Fruit fly (Drosophila melanogaster) whole organism, embryonic: ENCODE measurements around the gene RhoGAP5A.

Experiments
- Aef1 ChIP-seq: fragments of 200-800 bp; sonication (Bioruptor generic); IDR thresholded peaks from 3 replicates; pipeline ENCODE4 v1.3.6; 2022; ENCODE audit warnings: missing biosample characterization, missing genetic modification characterization
- Awh ChIP-seq: fragments of 200-800 bp; sonication (Bioruptor generic); IDR thresholded peaks from 2 replicates; pipeline ENCODE4, ENCODE4 v1.3.6; 2022; ENCODE audit warnings: missing biosample characterization, missing genetic modification characterization
- CG11085 ChIP-seq: fragments of 200-800 bp; sonication (Bioruptor generic); IDR thresholded peaks from 2 replicates; pipeline ENCODE4 v1.3.6; 2022; ENCODE audit warnings: missing biosample characterization, missing genetic modification characterization
- CG11504 ChIP-seq: fragments of 200-800 bp; sonication (Bioruptor generic); optimal IDR thresholded peaks from 3 replicates; lab custom pipeline; 2019; ENCODE audit warnings: missing biosample characterization, mild to moderate bottlenecking, missing genetic modification characterization, moderate library complexity
- CG11560 ChIP-seq: fragments of 200-800 bp; sonication (Bioruptor generic); IDR thresholded peaks from 3 replicates; pipeline ENCODE4 v1.3.6; 2022; ENCODE audit warnings: missing biosample characterization, missing genetic modification characterization
- CG12071 ChIP-seq: fragments of 200-800 bp; sonication (Bioruptor generic); optimal IDR thresholded peaks from 3 replicates; lab custom pipeline; 2018; ENCODE audit warnings: missing biosample characterization, mild to moderate bottlenecking, missing genetic modification characterization
- CG12104 ChIP-seq: fragments of 200-800 bp; sonication (Bioruptor generic); optimal IDR thresholded peaks from 3 replicates; lab custom pipeline; 2016; ENCODE audit warnings: missing biosample characterization, missing genetic modification characterization
- CG12744 ChIP-seq: fragments of 200-800 bp; sonication (Bioruptor generic); optimal IDR thresholded peaks from 2 replicates; lab custom pipeline; 2016; ENCODE audit warnings: missing biosample characterization, missing genetic modification characterization
- CG14014 ChIP-seq: fragments of 200-800 bp; sonication (Bioruptor generic); IDR thresholded peaks from 2 replicates; pipeline ENCODE4 v1.3.6; 2022; ENCODE audit warnings: missing biosample characterization, missing genetic modification characterization
- CG14050 ChIP-seq: fragments of 200-800 bp; sonication (Bioruptor generic); IDR thresholded peaks from 3 replicates; pipeline ENCODE4 v1.3.6; 2022; ENCODE audit warnings: missing biosample characterization, missing genetic modification characterization
- CG17361 ChIP-seq: fragments of 200-800 bp; sonication (Bioruptor generic); IDR thresholded peaks from 3 replicates; pipeline ENCODE4 v1.3.6; 2022; ENCODE audit warnings: missing biosample characterization, missing genetic modification characterization
- CG17829 ChIP-seq: fragments of 200-800 bp; optimal IDR thresholded peaks from 2 replicates; lab custom pipeline; 2019; ENCODE audit warnings: missing biosample characterization, mild to moderate bottlenecking, missing genetic modification characterization, moderate library complexity
- CG1832 ChIP-seq: fragments of 200-800 bp; sonication (Bioruptor generic); optimal IDR thresholded peaks from 2 replicates; lab custom pipeline; 2017; ENCODE audit warnings: missing biosample characterization, mild to moderate bottlenecking, missing genetic modification characterization, inconsistent platforms
- CG2129 ChIP-seq: fragments of 200-800 bp; sonication (Bioruptor generic); IDR thresholded peaks from 2 replicates; pipeline ENCODE4 v1.3.6; 2022; ENCODE audit warnings: missing biosample characterization, missing genetic modification characterization; ENCODE audit not compliant: partially characterized antibody
- CG32767 ChIP-seq: fragments of 200-800 bp; sonication (Bioruptor generic); IDR thresholded peaks from 2 replicates; pipeline ENCODE4 v1.3.6; 2022; ENCODE audit warnings: missing biosample characterization, missing genetic modification characterization
- CG34376 ChIP-seq: fragments of 200-800 bp; sonication (Bioruptor generic); optimal IDR thresholded peaks from 2 replicates; lab custom pipeline; 2018; ENCODE audit warnings: missing biosample characterization, mild to moderate bottlenecking, missing genetic modification characterization
- CG34422 ChIP-seq: fragments of 200-800 bp; sonication (Bioruptor generic); IDR thresholded peaks from 3 replicates; pipeline ENCODE4 v1.3.6; 2022; ENCODE audit warnings: missing biosample characterization, missing genetic modification characterization
- CG3995 ChIP-seq: fragments of 200-800 bp; sonication (Bioruptor generic); optimal IDR thresholded peaks from 3 replicates; lab custom pipeline; 2016; ENCODE audit warnings: missing biosample characterization, missing genetic modification characterization
- CG6175 ChIP-seq: fragments of 200-800 bp; sonication (Bioruptor generic); IDR thresholded peaks from 3 replicates; pipeline ENCODE4 v1.3.6; 2022; ENCODE audit warnings: missing biosample characterization, missing genetic modification characterization
- CG6272 ChIP-seq: fragments of 200-800 bp; sonication (Bioruptor generic); IDR thresholded peaks from 2 replicates; pipeline ENCODE4 v1.3.6; 2022; ENCODE audit warnings: missing biosample characterization, missing genetic modification characterization
- CG7357 ChIP-seq: fragments of 200-800 bp; sonication (Bioruptor generic); IDR thresholded peaks from 3 replicates; pipeline ENCODE4 v1.3.6; 2022; ENCODE audit warnings: missing biosample characterization, missing genetic modification characterization
- CG9609 ChIP-seq: fragments of 200-800 bp; sonication (Bioruptor generic); optimal IDR thresholded peaks from 3 replicates; lab custom pipeline; 2016; ENCODE audit warnings: missing biosample characterization, missing genetic modification characterization
- Dfd ChIP-seq, 2 experiments: fragments of >200 bp; optimal IDR thresholded peaks; 2 replicates each; lab custom pipeline; 2017; ENCODE audit warnings: missing biosample characterization in 2 of 2, missing genetic modification characterization in 2 of 2
- Dll ChIP-seq: fragments of 200-800 bp; sonication (Bioruptor generic); IDR thresholded peaks from 4 replicates; pipeline ENCODE4 v1.3.6; 2022; ENCODE audit warnings: missing biosample characterization, missing genetic modification characterization; ENCODE audit not compliant: partially characterized antibody
- Fer3 ChIP-seq: fragments of 200-800 bp; sonication (Bioruptor generic); optimal IDR thresholded peaks from 2 replicates; lab custom pipeline; 2018; ENCODE audit warnings: missing biosample characterization, mild to moderate bottlenecking, missing genetic modification characterization, moderate library complexity
- Kr ChIP-seq: fragments of 200-800 bp; sonication (Bioruptor generic); optimal IDR thresholded peaks from 2 replicates; lab custom pipeline; 2017; ENCODE audit warnings: missing biosample characterization, mild to moderate bottlenecking, missing genetic modification characterization
- MBD-R2 ChIP-seq: fragments of 200-800 bp; sonication (Bioruptor generic); IDR thresholded peaks from 2 replicates; pipeline ENCODE4 v1.3.6; 2022; ENCODE audit warnings: missing biosample characterization, missing genetic modification characterization
- Max ChIP-seq: fragments of 200-800 bp; sonication (Bioruptor generic); optimal IDR thresholded peaks from 2 replicates; lab custom pipeline; 2016; ENCODE audit warnings: missing biosample characterization, mild to moderate bottlenecking, missing genetic modification characterization
- Nf-YA ChIP-seq: fragments of 200-800 bp; sonication (Bioruptor generic); IDR thresholded peaks from 2 replicates; pipeline ENCODE4 v1.3.6; 2022; ENCODE audit warnings: missing biosample characterization, missing genetic modification characterization
- NfI ChIP-seq: fragments of 200-800 bp; sonication (Bioruptor generic); optimal IDR thresholded peaks from 3 replicates; lab custom pipeline; 2018; ENCODE audit warnings: missing biosample characterization, mild to moderate bottlenecking, missing genetic modification characterization, moderate library complexity
- Poxn ChIP-seq: fragments of 200-800 bp; sonication (Bioruptor generic); IDR thresholded peaks from 2 replicates; pipeline ENCODE4 v1.3.6; 2022; ENCODE audit warnings: missing biosample characterization, missing genetic modification characterization
- Scr ChIP-seq: fragments of 200-800 bp; sonication (Bioruptor generic); IDR thresholded peaks from 2 replicates; pipeline ENCODE4 v1.3.6; 2022; ENCODE audit warnings: missing biosample characterization, missing genetic modification characterization; ENCODE audit not compliant: partially characterized antibody
- br ChIP-seq: fragments of >200 bp; optimal IDR thresholded peaks from 2 replicates; lab custom pipeline; 2017
- cg ChIP-seq: fragments of 200-800 bp; sonication (Bioruptor generic); optimal IDR thresholded peaks from 3 replicates; lab custom pipeline; 2019; ENCODE audit warnings: missing biosample characterization, mild to moderate bottlenecking, missing genetic modification characterization, moderate library complexity
- da ChIP-seq: fragments of 200-800 bp; sonication (Bioruptor generic); optimal IDR thresholded peaks from 2 replicates; lab custom pipeline; 2016; ENCODE audit warnings: missing biosample characterization, missing genetic modification characterization
- dysf ChIP-seq: fragments of 200-800 bp; sonication (Bioruptor generic); IDR thresholded peaks from 3 replicates; pipeline ENCODE4 v1.3.6; 2022; ENCODE audit warnings: missing biosample characterization, missing genetic modification characterization
- en ChIP-seq: fragments of 200-800 bp; sonication (Bioruptor generic); optimal IDR thresholded peaks from 2 replicates; lab custom pipeline; 2016; ENCODE audit warnings: missing biosample characterization, missing genetic modification characterization
- fd64A ChIP-seq: fragments of 200-800 bp; sonication (Bioruptor generic); optimal IDR thresholded peaks from 3 replicates; lab custom pipeline; 2018; ENCODE audit warnings: missing biosample characterization, mild to moderate bottlenecking, missing genetic modification characterization
- inv ChIP-seq: fragments of 200-800 bp; sonication (Bioruptor generic); IDR thresholded peaks from 2 replicates; pipeline ENCODE4 v1.3.6; 2022; ENCODE audit warnings: missing biosample characterization, missing genetic modification characterization; ENCODE audit not compliant: partially characterized antibody
- jigr1 ChIP-seq: fragments of 200-800 bp; sonication (Bioruptor generic); IDR thresholded peaks from 3 replicates; pipeline ENCODE4 v1.3.6; 2022; ENCODE audit warnings: missing biosample characterization, missing genetic modification characterization
- kay ChIP-seq: fragments of 200-800 bp; sonication (Bioruptor generic); optimal IDR thresholded peaks from 2 replicates; lab custom pipeline; 2016; ENCODE audit warnings: missing biosample characterization, missing genetic modification characterization
- lab ChIP-seq: fragments of 200-800 bp; sonication (Bioruptor generic); optimal IDR thresholded peaks from 3 replicates; lab custom pipeline; 2017; ENCODE audit warnings: missing biosample characterization, missing genetic modification characterization, mild to moderate bottlenecking, moderate library complexity, missing genetic modification reagents
- maf-S ChIP-seq: fragments of 200-800 bp; sonication (Bioruptor generic); optimal IDR thresholded peaks from 2 replicates; lab custom pipeline; 2016; ENCODE audit warnings: missing biosample characterization, missing genetic modification characterization
- nerfin-1 ChIP-seq: fragments of 200-800 bp; sonication (Bioruptor generic); optimal IDR thresholded peaks from 3 replicates; lab custom pipeline; 2019; ENCODE audit warnings: missing biosample characterization, mild to moderate bottlenecking, missing genetic modification characterization, moderate library complexity
- oc ChIP-seq: fragments of 200-800 bp; sonication (Bioruptor generic); optimal IDR thresholded peaks from 2 replicates; lab custom pipeline; 2018; ENCODE audit warnings: missing biosample characterization, mild to moderate bottlenecking, missing genetic modification characterization, moderate library complexity
- prd ChIP-seq, 3 experiments: fragments of >200 bp in 2 of 3; fragments of 200-800 bp in 1 of 3; sonication (Bioruptor generic) in 1 of 3; optimal IDR thresholded peaks in 2 of 3; IDR thresholded peaks in 1 of 3; 2 replicates in 2 of 3; 3 replicates in 1 of 3; pipeline versions ENCODE4 v1.3.6 to Lab custom; 2017 to 2022; ENCODE audit warnings: missing biosample characterization in 1 of 3, missing genetic modification characterization in 1 of 3
- sens ChIP-seq: fragments of 200-800 bp; sonication (Bioruptor generic); peaks from one replicate; lab custom pipeline; 2016; ENCODE audit warnings: missing biosample characterization, missing genetic modification characterization
- stc ChIP-seq: fragments of 200-800 bp; sonication (Bioruptor generic); IDR thresholded peaks from 2 replicates; pipeline ENCODE4 v1.3.6; 2022; ENCODE audit warnings: missing biosample characterization, missing genetic modification characterization
- vvl ChIP-seq: fragments of 200-800 bp; sonication (Bioruptor generic); IDR thresholded peaks from 2 replicates; pipeline ENCODE4 v1.3.6; 2022; ENCODE audit warnings: missing biosample characterization, missing genetic modification characterization
- zfh1 ChIP-seq: fragments of 200-800 bp; sonication (Bioruptor generic); IDR thresholded peaks from 3 replicates; pipeline ENCODE4 v1.3.6; 2022; ENCODE audit warnings: missing biosample characterization, missing genetic modification characterization

Gene RhoGAP5A

dm6 chrX:5648437-5648959 is 29.9 kb upstream of the RhoGAP5A start, which contains the start of gene OtopLa (continued):
- no peak for TF ChIP-seq br (lab: Kevin White, UChicago)
- no peak for TF ChIP-seq cg (GFP tag; lab: Kevin White, UChicago)
- TF ChIP-seq oc (tag; lab: Kevin White, UChicago) = peak; percentile 84
- TF ChIP-seq Kr (GFP tag; lab: Kevin White, UChicago) = no peak
- peak; percentile 43 for TF ChIP-seq da (GFP tag; lab: Kevin White, UChicago)
- TF ChIP-seq CG3995 (GFP tag; lab: Kevin White, UChicago) = no peak
- TF ChIP-seq CG12744 (GFP tag; lab: Kevin White, UChicago) = peak; percentile 52
- TF ChIP-seq CG34422 (GFP tag; lab: Robert Waterston, UW) = peak; percentile 88
- TF ChIP-seq sens (GFP tag; lab: Kevin White, UChicago) = peak; percentile 99
- TF ChIP-seq fd64A = peak; percentile 72
- peak; percentile 75 for TF ChIP-seq Aef1 (GFP tag; lab: Robert Waterston, UW)
- peak; percentile 74 for TF ChIP-seq nerfin-1 (tag; lab: Kevin White, UChicago)
- no peak for TF ChIP-seq CG1832 (GFP tag; lab: Kevin White, UChicago)
- TF ChIP-seq Max (GFP tag; lab: Kevin White, UChicago) = peak; percentile 62
- peak; percentile 56 for TF ChIP-seq maf-S (GFP tag; lab: Kevin White, UChicago)
- 0 out of 2 replicates have a peak, but pooled peaks have one; percentile 15 for TF ChIP-seq Poxn (GFP tag; lab: Robert Waterston, UW)
- TF ChIP-seq CG17829 (tag; lab: Kevin White, UChicago) = peak; percentile 72
- TF ChIP-seq CG34376 = peak; percentile 42
- peak; percentile 70 for TF ChIP-seq CG14050 (GFP tag; lab: Robert Waterston, UW)
- peak; percentile 84 for TF ChIP-seq Nf-YA (GFP tag; lab: Robert Waterston, UW)
- peak; percentile 58; the same call in 1 of the 3 replicates for TF ChIP-seq CG7357 (GFP tag; lab: Robert Waterston, UW)
- TF ChIP-seq vvl (GFP tag; lab: Robert Waterston, UW) = peak; percentile 94
- TF ChIP-seq Dfd (GFP tag; optimal IDR thresholded peaks at IDR 0.05; lab: Kevin White, UChicago) = no peak
- TF ChIP-seq CG11560 (tag; lab: Robert Waterston, UW) = 0 out of 3 replicates have a peak, but pooled peaks have one; percentile 63
- TF ChIP-seq en (GFP tag; lab: Kevin White, UChicago) = peak; percentile 80
- TF ChIP-seq Scr = no peak
- TF ChIP-seq CG2129 (GFP tag; lab: Robert Waterston, UW) = no peak
- TF ChIP-seq kay (GFP tag; lab: Kevin White, UChicago) = peak; percentile 74
- no peak for TF ChIP-seq Dll (GFP tag; lab: Robert Waterston, UW)
- TF ChIP-seq CG12104 (GFP tag; lab: Kevin White, UChicago) = peak; percentile 65
- peak; percentile 81 for TF ChIP-seq NfI
- TF ChIP-seq dysf = peak; percentile 87
- TF ChIP-seq lab (GFP tag; lab: Kevin White, UChicago) = peak; percentile 90
- TF ChIP-seq inv (GFP tag; lab: Robert Waterston, UW) = no peak
- peak; percentile 37; the same call in 1 of the 2 replicates for TF ChIP-seq CG11085
- peak; percentile 93 for TF ChIP-seq zfh1
- TF ChIP-seq prd (optimal IDR thresholded peaks at IDR 0.05; lab: Kevin White, UChicago) = no peak
- peak; percentile 87 for TF ChIP-seq prd (GFP tag; IDR thresholded peaks at IDR 0.05; lab: Robert Waterston, UW)
- peak; percentile 89 for TF ChIP-seq Awh (GFP tag; lab: Robert Waterston, UW)
- TF ChIP-seq CG14014 = peak; percentile 83
- TF ChIP-seq CG32767 (GFP tag; lab: Robert Waterston, UW) = peak; percentile 87
- peak; percentile 88 for TF ChIP-seq CG11504
- peak; percentile 71 for TF ChIP-seq CG9609 (GFP tag; lab: Kevin White, UChicago)
- TF ChIP-seq CG6272 = peak; percentile 81
- TF ChIP-seq MBD-R2 (GFP tag; lab: Robert Waterston, UW) = peak; percentile 47; the same call in 1 of the 2 replicates
- peak; percentile 74 for TF ChIP-seq CG12071 (GFP tag; lab: Kevin White, UChicago)
- TF ChIP-seq CG17361 (GFP tag; lab: Robert Waterston, UW) = peak; percentile 85
- peak; percentile 85 for TF ChIP-seq stc (GFP tag; lab: Robert Waterston, UW)
- TF ChIP-seq CG6175 (GFP tag; lab: Robert Waterston, UW) = peak; percentile 50; the same call in 1 of the 3 replicates
- 0 out of 3 replicates have a peak, but pooled peaks have one; percentile 45 for TF ChIP-seq jigr1 (GFP tag; lab: Robert Waterston, UW)
- TF ChIP-seq Fer3 (tag; lab: Kevin White, UChicago) = peak; percentile 70
